Worm (Caenorhabditis elegans) whole organism, midembryonic: ENCODE measurements around the gene F35F10.14.
"Not testable (repeated sequence)": the region's sequence is repeated elsewhere in the genome, so short reads cannot be mapped to it uniquely, and the experiment has no call there.

ENCODE experiments used
- T22C8.4 ChIP-seq: fragments of 200-800 bp; sonication (Bioruptor generic); IDR thresholded peaks from 2 replicates; pipeline ENCODE4 v1.3.6; 2022; ENCODE audit warnings: missing genetic modification characterization, missing compliant biosample characterization
- cog-1 ChIP-seq: sonication (generic microtip); optimal IDR thresholded peaks from 2 replicates; lab custom pipeline; 2016; ENCODE audit warnings: missing genetic modification characterization, missing compliant biosample characterization
- flt-1 ChIP-seq: fragments of 200-800 bp; sonication (Bioruptor generic); IDR thresholded peaks from 2 replicates; pipeline ENCODE4 v1.3.6; 2022; ENCODE audit warnings: missing genetic modification characterization, missing compliant biosample characterization
- klf-2 ChIP-seq: fragments of 200-800 bp; sonication (Bioruptor generic); conservative IDR thresholded peaks from 2 replicates; pipeline ENCODE4 v1.3.6; 2022; ENCODE audit warnings: missing genetic modification reagents, missing genetic modification characterization, missing compliant biosample characterization
- med-1 ChIP-seq: sonication (generic microtip); optimal IDR thresholded peaks from 2 replicates; lab custom pipeline; 2017; ENCODE audit warnings: missing genetic modification characterization, mild to moderate bottlenecking, missing compliant biosample characterization, antibody characterized with exemption, missing genetic modification reagents; ENCODE audit not compliant: insufficient read depth
- ref-1 ChIP-seq: fragments of 200-800 bp; sonication (Bioruptor generic); conservative IDR thresholded peaks from 2 replicates; pipeline ENCODE4 v1.3.6; 2022; ENCODE audit warnings: missing genetic modification reagents, missing genetic modification characterization, missing compliant biosample characterization
- tab-1 ChIP-seq: fragments of 200-800 bp; sonication (Bioruptor generic); IDR thresholded peaks from 2 replicates; pipeline ENCODE4 v1.3.6; 2022; ENCODE audit warnings: missing genetic modification characterization, missing compliant biosample characterization
- ztf-23 ChIP-seq: fragments of 200-800 bp; sonication (Bioruptor generic); IDR thresholded peaks from 2 replicates; pipeline ENCODE4 v1.3.6; 2022; ENCODE audit warnings: missing genetic modification reagents, missing genetic modification characterization, missing compliant biosample characterization
- ztf-29 ChIP-seq: fragments of 200-800 bp; sonication (Bioruptor generic); IDR thresholded peaks from 2 replicates; pipeline ENCODE4 v1.3.6; 2022; ENCODE audit warnings: missing genetic modification reagents, missing genetic modification characterization, missing compliant biosample characterization

The F35F10.14 gene

DNA sequence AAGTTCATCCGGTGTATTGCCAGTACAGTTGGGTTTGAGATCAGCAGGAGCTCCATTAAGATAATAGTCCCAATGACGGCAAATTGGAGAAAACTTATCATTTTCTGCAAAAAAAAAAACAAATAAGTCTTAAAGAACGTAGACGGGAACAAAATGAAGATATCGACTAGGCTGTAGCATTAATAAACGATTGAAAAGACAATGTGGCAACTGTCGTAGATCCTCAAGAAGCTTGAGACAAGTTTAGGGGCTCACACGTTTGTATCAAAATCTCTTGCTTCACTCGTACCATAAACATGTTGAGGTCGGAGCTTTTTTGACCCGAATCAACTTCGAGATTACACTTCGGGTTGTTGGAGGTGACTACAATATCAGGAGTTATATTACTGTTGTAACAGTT is at the start of gene F35F10.14:
Gene F35F10.14, minus strand, starts transcription at position 101 of the 400 bp plus-strand sequence.
- no peak for TF ChIP-seq flt-1 (GFP tag; lab: Robert Waterston, UW)
- no peak for TF ChIP-seq med-1
- no peak for TF ChIP-seq tab-1
- no peak for TF ChIP-seq ref-1 (GFP tag; lab: Robert Waterston, UW)
- no peak for TF ChIP-seq ztf-29 (GFP tag; lab: Robert Waterston, UW)
- TF ChIP-seq T22C8.4 (GFP tag; lab: Robert Waterston, UW): no peak
- no peak for TF ChIP-seq klf-2 (GFP tag; lab: Robert Waterston, UW)
- TF ChIP-seq ztf-23 (GFP tag; lab: Robert Waterston, UW): no peak
- no peak for TF ChIP-seq cog-1 (tag; lab: Kevin White, UChicago)

ce11 chrV:3367773-3368172 is 47.9 kb upstream of the F35F10.14 start, which contains the start of gene C04E12.2:
Gene C04E12.2 (plus strand): TSS chrV:3368073.
- TF ChIP-seq ztf-23 (GFP tag; lab: Robert Waterston, UW); flt-1 (GFP tag; lab: Robert Waterston, UW); tab-1: not testable (repeated sequence)

- TF ChIP-seq ref-1 (GFP tag; lab: Robert Waterston, UW) (no peak), ztf-23 (GFP tag; lab: Robert Waterston, UW) (no peak), tab-1 (no peak), ztf-29 (GFP tag; lab: Robert Waterston, UW) (no peak), med-1 (no peak), klf-2 (GFP tag; lab: Robert Waterston, UW) (no peak), flt-1 (GFP tag; lab: Robert Waterston, UW) (no peak), T22C8.4 (GFP tag; lab: Robert Waterston, UW) (no peak), cog-1 (tag; lab: Kevin White, UChicago) (no peak)
Measured at ce11 chrV:3362475-3362874, 42.6 kb upstream of the F35F10.14 start, which contains the start of gene C04E12.4. Gene C04E12.4 (plus strand): TSS chrV:3362775.

DNA sequence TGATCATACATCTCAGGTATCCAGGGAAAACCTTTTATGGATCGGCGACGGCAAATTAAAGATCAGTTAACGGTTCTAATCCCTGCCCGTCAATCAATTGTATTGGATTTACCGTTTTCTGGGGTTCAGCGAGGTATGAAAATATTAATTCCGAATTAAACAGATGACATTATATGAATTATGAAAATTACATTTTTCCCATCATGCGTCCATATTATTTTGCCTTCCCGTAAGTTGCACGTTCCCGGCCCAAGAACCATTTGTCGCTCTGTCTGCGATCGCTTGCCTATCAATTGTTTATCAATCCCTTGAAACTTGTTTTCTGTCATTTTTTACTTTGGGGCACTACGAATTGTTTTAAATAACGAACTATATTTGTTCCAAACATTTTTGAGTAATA is 41.7 kb upstream of the F35F10.14 start:
- TF ChIP-seq ztf-23 (GFP tag; lab: Robert Waterston, UW) (no peak), ztf-29 (GFP tag; lab: Robert Waterston, UW) (no peak), klf-2 (GFP tag; lab: Robert Waterston, UW) (no peak), cog-1 (tag; lab: Kevin White, UChicago) (no peak), T22C8.4 (GFP tag; lab: Robert Waterston, UW) (no peak), med-1 (no peak), tab-1 (no peak), ref-1 (GFP tag; lab: Robert Waterston, UW) (no peak), flt-1 (GFP tag; lab: Robert Waterston, UW) (no peak)

- TF ChIP-seq cog-1 (tag; lab: Kevin White, UChicago): no peak
- no peak for TF ChIP-seq med-1
- TF ChIP-seq ref-1 (GFP tag; lab: Robert Waterston, UW): no peak
- TF ChIP-seq tab-1: no peak
- TF ChIP-seq ztf-29 (GFP tag; lab: Robert Waterston, UW): no peak
- no peak for TF ChIP-seq flt-1 (GFP tag; lab: Robert Waterston, UW)
- no peak for TF ChIP-seq ztf-23 (GFP tag; lab: Robert Waterston, UW)
- no peak for TF ChIP-seq T22C8.4 (GFP tag; lab: Robert Waterston, UW)
- TF ChIP-seq klf-2 (GFP tag; lab: Robert Waterston, UW): no peak
Measured at ce11 chrV:3358267-3358666, 38.4 kb upstream of the F35F10.14 start, which contains the start of gene C04E12.5. Gene C04E12.5 (plus strand): TSS chrV:3358567.

ce11 chrV:3357106-3357505 is 37.2 kb upstream of the F35F10.14 start, which contains the start of gene scrm-3:
Gene scrm-3 (minus strand): TSS chrV:3357206.
- TF ChIP-seq ref-1 (GFP tag; lab: Robert Waterston, UW): no peak
- TF ChIP-seq flt-1 (GFP tag; lab: Robert Waterston, UW): no peak
- TF ChIP-seq ztf-23 (GFP tag; lab: Robert Waterston, UW): no peak
- TF ChIP-seq klf-2 (GFP tag; lab: Robert Waterston, UW): no peak
- no peak for TF ChIP-seq ztf-29 (GFP tag; lab: Robert Waterston, UW)
- TF ChIP-seq med-1: no peak

- TF ChIP-seq flt-1 (GFP tag; lab: Robert Waterston, UW): no peak
- no peak for TF ChIP-seq ztf-23 (GFP tag; lab: Robert Waterston, UW)
- no peak for TF ChIP-seq cog-1 (tag; lab: Kevin White, UChicago)
- no peak for TF ChIP-seq klf-2 (GFP tag; lab: Robert Waterston, UW)
- no peak for TF ChIP-seq med-1
- no peak for TF ChIP-seq tab-1
- TF ChIP-seq ref-1 (GFP tag; lab: Robert Waterston, UW): no peak
- TF ChIP-seq ztf-29 (GFP tag; lab: Robert Waterston, UW): no peak
- TF ChIP-seq T22C8.4 (GFP tag; lab: Robert Waterston, UW): no peak
Measured at ce11 chrV:3355544-3355943, 35.6 kb upstream of the F35F10.14 start.

DNA sequence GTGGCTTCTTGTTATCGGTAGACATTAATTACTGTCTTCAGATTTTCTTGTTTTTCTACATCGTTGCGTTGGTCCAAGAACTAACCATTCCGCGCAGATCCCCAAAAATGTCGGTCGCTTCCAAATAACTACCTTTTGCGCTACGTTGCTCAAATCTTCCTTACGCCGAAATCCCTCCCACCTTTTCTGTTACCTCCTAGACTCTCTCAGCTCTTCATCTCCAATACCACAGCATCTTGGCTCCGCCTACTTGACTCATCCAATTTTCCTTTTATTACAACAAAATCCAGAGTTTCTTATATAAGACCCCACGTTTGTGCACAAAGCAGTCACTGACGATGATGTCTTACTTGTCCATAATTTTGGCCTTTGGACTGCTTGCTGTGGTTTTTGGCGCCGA is 33.0 kb upstream of the F35F10.14 start, which contains the start of gene C17B7.12:
Gene C17B7.12, plus strand, starts transcription at position 301 of the 400 bp plus-strand sequence.
- TF ChIP-seq tab-1 (no peak), med-1 (no peak), flt-1 (GFP tag; lab: Robert Waterston, UW) (no peak), ztf-29 (GFP tag; lab: Robert Waterston, UW) (no peak), ztf-23 (GFP tag; lab: Robert Waterston, UW) (no peak), ref-1 (GFP tag; lab: Robert Waterston, UW) (no peak)

- TF ChIP-seq klf-2 (GFP tag; lab: Robert Waterston, UW) (no peak), ref-1 (GFP tag; lab: Robert Waterston, UW) (no peak), med-1 (no peak), tab-1 (no peak), ztf-29 (GFP tag; lab: Robert Waterston, UW) (no peak), ztf-23 (GFP tag; lab: Robert Waterston, UW) (no peak), T22C8.4 (GFP tag; lab: Robert Waterston, UW) (no peak), cog-1 (tag; lab: Kevin White, UChicago) (no peak), flt-1 (GFP tag; lab: Robert Waterston, UW) (no peak)
Measured at ce11 chrV:3351266-3351665, 31.4 kb upstream of the F35F10.14 start, which contains the start of gene str-63. Gene str-63 (plus strand): TSS chrV:3351566.

DNA sequence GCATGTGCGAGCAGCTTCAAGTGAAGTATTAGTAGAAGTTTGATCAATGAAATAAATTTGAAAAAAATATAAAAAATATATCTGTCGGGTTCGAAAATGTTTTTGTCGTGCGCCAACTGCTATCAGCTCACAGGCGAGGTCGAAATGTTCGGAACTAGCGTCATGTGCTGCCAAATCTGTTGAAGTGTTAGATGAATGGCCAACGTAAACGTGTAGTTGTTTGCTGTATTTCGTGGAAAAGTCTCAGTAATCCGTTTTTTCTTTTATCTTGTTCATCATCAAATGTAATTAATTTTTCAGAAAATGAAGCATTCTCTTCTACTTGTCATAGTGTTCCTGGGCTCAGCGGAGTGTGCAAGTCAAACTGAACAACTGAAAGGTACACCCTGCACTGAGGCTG is 30.0 kb upstream of the F35F10.14 start, which contains the start of gene C17B7.15:
Gene C17B7.15, plus strand, starts transcription at position 301 of the 400 bp plus-strand sequence.
- no peak for TF ChIP-seq ref-1 (GFP tag; lab: Robert Waterston, UW)
- TF ChIP-seq tab-1: no peak
- no peak for TF ChIP-seq ztf-23 (GFP tag; lab: Robert Waterston, UW)
- no peak for TF ChIP-seq T22C8.4 (GFP tag; lab: Robert Waterston, UW)
- no peak for TF ChIP-seq ztf-29 (GFP tag; lab: Robert Waterston, UW)
- no peak for TF ChIP-seq klf-2 (GFP tag; lab: Robert Waterston, UW)
- TF ChIP-seq flt-1 (GFP tag; lab: Robert Waterston, UW): no peak
- TF ChIP-seq med-1: no peak
- no peak for TF ChIP-seq cog-1 (tag; lab: Kevin White, UChicago)
